Fruit fly (Drosophila melanogaster) whole organism, embryonic: ENCODE measurements around the gene CG15347.

Source experiments
- CG10565 ChIP-seq: fragments of 200-800 bp; sonication (Bioruptor generic); optimal IDR thresholded peaks from 3 replicates; lab custom pipeline; 2016; ENCODE audit warnings: missing biosample characterization, mild to moderate bottlenecking, missing genetic modification characterization
- CG12219 ChIP-seq: fragments of 200-800 bp; sonication (Bioruptor generic); optimal IDR thresholded peaks from 3 replicates; lab custom pipeline; 2018; ENCODE audit warnings: missing biosample characterization, mild to moderate bottlenecking, missing genetic modification characterization
- CG14050 ChIP-seq: fragments of 200-800 bp; sonication (Bioruptor generic); IDR thresholded peaks from 3 replicates; pipeline ENCODE4 v1.3.6; 2022; ENCODE audit warnings: missing biosample characterization, missing genetic modification characterization
- CG3281 ChIP-seq: fragments of 200-800 bp; sonication (Bioruptor generic); optimal IDR thresholded peaks from 3 replicates; lab custom pipeline; 2017; ENCODE audit warnings: missing biosample characterization, mild to moderate bottlenecking, missing genetic modification characterization
- CG4282 ChIP-seq: fragments of 200-800 bp; sonication (Bioruptor generic); optimal IDR thresholded peaks from 2 replicates; lab custom pipeline; 2016; ENCODE audit warnings: missing biosample characterization, missing genetic modification characterization
- CG6683 ChIP-seq: fragments of 200-800 bp; sonication (Bioruptor generic); optimal IDR thresholded peaks from 2 replicates; lab custom pipeline; 2017; ENCODE audit warnings: missing biosample characterization, mild to moderate bottlenecking, missing genetic modification characterization, missing genetic modification reagents
- CG8388 ChIP-seq: fragments of 200-800 bp; sonication (Bioruptor generic); optimal IDR thresholded peaks from 2 replicates; lab custom pipeline; 2019; ENCODE audit warnings: missing biosample characterization, mild to moderate bottlenecking, missing genetic modification characterization, moderate library complexity
- CG8944 ChIP-seq: fragments of 200-800 bp; sonication (Bioruptor generic); optimal IDR thresholded peaks from 3 replicates; lab custom pipeline; 2016; ENCODE audit warnings: missing biosample characterization, missing genetic modification characterization
- Sox102F ChIP-seq: fragments of 200-800 bp; sonication (Bioruptor generic); optimal IDR thresholded peaks from 2 replicates; lab custom pipeline; 2018; ENCODE audit warnings: missing biosample characterization, mild to moderate bottlenecking, missing genetic modification characterization, moderate library complexity
- dmrt99B ChIP-seq: fragments of 200-800 bp; sonication (Bioruptor generic); optimal IDR thresholded peaks from 2 replicates; lab custom pipeline; 2018; ENCODE audit warnings: missing biosample characterization, mild to moderate bottlenecking, missing genetic modification characterization, moderate library complexity
- lola ChIP-seq, 3 experiments: fragments of >200 bp in 2 of 3; fragments of 200-800 bp in 1 of 3; sonication (Bioruptor generic) in 1 of 3; optimal IDR thresholded peaks; 2 replicates each; lab custom pipeline; 2017 to 2019; ENCODE audit warnings: missing biosample characterization in 3 of 3, missing genetic modification characterization in 3 of 3, mild to moderate bottlenecking in 1 of 3, moderate library complexity in 1 of 3

dm6 chrX:8455019-8455555, 5.6 kb downstream of the CG15347 start, which contains the start of gene org-1:
- TF ChIP-seq CG10565 (GFP tag; lab: Kevin White, UChicago) (peak; percentile 57), CG8944 (GFP tag; lab: Kevin White, UChicago) (peak; percentile 86), CG6683 (GFP tag; lab: Kevin White, UChicago) (peak; percentile 73), CG14050 (GFP tag; lab: Robert Waterston, UW) (peak; percentile 95), CG3281 (peak; percentile 88), lola (GFP tag; optimal IDR thresholded peaks at IDR 0.05; lab: Kevin White, UChicago) (peak in 1 of 3 experiments; percentile 95), CG8388 (GFP tag; lab: Kevin White, UChicago) (peak; percentile 95), CG12219 (peak; percentile 95), CG4282 (GFP tag; lab: Kevin White, UChicago) (no peak), Sox102F (GFP tag; lab: Kevin White, UChicago) (peak; percentile 96), dmrt99B (peak; percentile 95)
